Worm (Caenorhabditis elegans): Measurements from ENCODE around the gene F22E5.22.
"Not testable (repeated sequence)": the region's sequence is repeated elsewhere in the genome, so short reads cannot be mapped to it uniquely, and the experiment has no call there.

Gene F22E5.22

DNA sequence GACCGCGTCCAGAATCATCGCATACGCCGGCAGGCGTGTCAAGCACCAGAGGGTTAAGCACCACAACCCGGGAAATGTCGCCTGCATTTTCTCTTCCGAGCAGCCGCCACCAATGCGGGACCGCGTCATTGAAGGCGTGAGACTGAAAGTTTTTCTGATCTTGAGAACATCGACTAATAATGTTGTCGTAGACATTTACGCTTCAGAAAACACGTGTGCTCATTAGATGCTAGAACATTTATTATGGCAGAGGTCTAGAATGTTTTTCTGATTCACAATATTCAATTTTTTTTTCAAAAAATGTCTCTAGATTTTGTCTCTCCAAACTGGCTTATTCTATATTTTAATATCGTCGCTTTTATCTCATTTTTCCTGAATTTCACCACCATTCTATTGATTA is 9.1 kb upstream of the F22E5.22 start, which contains the start of gene sri-47:
Gene sri-47, plus strand, starts transcription at position 301 of the 400 bp plus-strand sequence.
- TF ChIP-seq unc-62 (GFP tag; optimal IDR thresholded peaks at IDR 0.05) (no peak), unc-39 (tag; optimal IDR thresholded peaks at IDR 0.05) (no peak), lin-32 (GFP tag; optimal IDR thresholded peaks at IDR 0.05) (no peak), bed-3 (GFP tag; optimal IDR thresholded peaks at IDR 0.05) (no peak), cnd-1 (tag; optimal IDR thresholded peaks at IDR 0.05) (no peak), ham-2 (GFP tag; optimal IDR thresholded peaks at IDR 0.05) (no peak)

DNA sequence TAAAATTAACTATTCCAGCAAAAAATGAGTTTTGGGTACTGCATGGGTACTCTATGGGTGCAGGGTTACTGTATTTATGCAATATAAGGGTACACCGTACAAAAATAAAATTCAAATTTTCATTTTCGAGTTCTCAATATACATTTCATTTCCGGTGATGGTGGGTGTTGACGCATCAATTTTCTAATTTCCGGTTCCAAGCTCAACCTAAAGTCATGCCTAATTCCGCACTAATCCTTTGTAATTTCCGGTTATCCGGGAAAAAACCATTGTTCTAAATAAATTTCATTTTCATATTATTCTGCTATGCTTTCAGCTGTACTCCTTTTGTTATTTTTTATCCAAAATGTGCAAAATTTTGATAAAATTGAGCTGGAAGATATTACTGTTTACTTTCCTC is 6.3 kb upstream of the F22E5.22 start, which contains the start of gene gcy-21:
Gene gcy-21, plus strand, starts transcription at position 301 of the 400 bp plus-strand sequence.
- TF ChIP-seq snpc-4 (tag; optimal IDR thresholded peaks at IDR 0.05) (no peak), bed-3 (GFP tag; optimal IDR thresholded peaks at IDR 0.05) (no peak), drap-1 (GFP tag; optimal IDR thresholded peaks at IDR 0.05) (no peak), ham-2 (GFP tag; optimal IDR thresholded peaks at IDR 0.05) (no peak), flh-1 (GFP tag; optimal IDR thresholded peaks at IDR 0.05) (no peak), elt-3 (tag; optimal IDR thresholded peaks at IDR 0.05) (no peak), cnd-1 (tag; optimal IDR thresholded peaks at IDR 0.05) (no peak), ceh-39 (tag; optimal IDR thresholded peaks at IDR 0.05) (no peak), pha-4 (tag; optimal IDR thresholded peaks at IDR 0.05) (no peak), zip-8 (tag; optimal IDR thresholded peaks at IDR 0.05) (no peak)

DNA sequence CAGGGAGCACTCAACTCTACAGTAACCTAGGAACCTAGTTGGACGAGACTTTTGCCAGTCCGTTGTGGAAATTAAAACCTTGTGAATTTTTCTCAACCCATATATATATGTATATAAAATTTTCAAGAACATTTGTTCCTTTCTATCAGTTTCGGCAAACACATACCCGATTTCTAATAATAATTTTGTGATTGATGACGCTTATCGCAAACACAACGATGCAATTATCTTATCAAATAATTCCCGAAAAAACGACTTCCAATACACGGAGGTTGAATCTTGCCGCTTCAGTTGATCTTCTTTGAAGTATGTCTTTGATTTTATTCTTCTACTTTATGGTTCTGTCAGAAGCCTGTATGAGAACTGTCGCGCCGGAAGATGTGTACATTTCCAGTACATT is 625 bp upstream of the F22E5.22 start, which contains the start of gene F22E5.2:
Gene F22E5.2, plus strand, starts transcription at position 301 of the 400 bp plus-strand sequence.
- TF ChIP-seq blmp-1 (tag; optimal IDR thresholded peaks at IDR 0.05); mls-2 (tag; optimal IDR thresholded peaks at IDR 0.05); ces-1 (GFP tag; optimal IDR thresholded peaks at IDR 0.05): not testable (repeated sequence)

DNA sequence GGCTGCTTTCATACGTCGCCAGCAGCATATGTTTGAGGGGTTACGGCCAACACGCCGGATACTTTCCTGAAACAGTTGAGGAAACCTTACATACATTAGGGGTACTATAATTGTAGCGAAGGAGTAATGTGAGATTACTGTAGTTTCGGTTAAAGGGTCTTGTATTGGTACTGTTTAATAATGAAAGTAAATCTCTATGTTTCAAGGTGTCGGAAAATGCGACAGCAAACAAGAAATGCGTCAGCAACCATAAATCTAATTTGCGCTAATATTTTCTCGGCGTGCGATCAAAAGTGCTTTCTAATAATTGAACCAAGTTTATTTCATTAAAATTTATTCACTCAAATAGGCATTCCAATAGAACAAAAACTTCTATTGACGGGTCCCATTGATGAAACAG is 6.6 kb downstream of the F22E5.22 start, which contains the start of gene sri-57:
Gene sri-57, minus strand, starts transcription at position 101 of the 400 bp plus-strand sequence.
- TF ChIP-seq unc-120 (tag; optimal IDR thresholded peaks at IDR 0.05; ENCODE audit: poor library complexity, severe bottlenecking); nhr-28 (tag; optimal IDR thresholded peaks at IDR 0.05); snpc-4 (tag; optimal IDR thresholded peaks at IDR 0.05): not testable (repeated sequence)

DNA sequence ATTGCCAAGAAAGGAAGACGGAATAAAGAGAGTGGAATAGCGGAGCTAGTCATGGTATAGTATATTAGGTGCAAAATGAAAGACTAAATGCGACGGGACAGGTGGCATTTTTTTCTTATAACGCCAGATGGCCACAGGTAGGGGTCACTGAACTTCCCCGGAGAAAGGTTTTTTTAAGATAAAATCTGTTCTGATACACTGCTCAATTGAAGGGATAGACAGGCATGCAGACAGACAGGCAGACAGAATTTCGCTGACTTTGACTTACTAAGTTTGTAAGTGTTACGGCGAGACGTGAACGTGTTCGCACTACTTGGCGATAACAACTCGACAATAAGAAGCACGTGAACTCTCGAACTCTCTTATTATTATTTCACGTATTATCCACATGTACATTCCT is 7.8 kb downstream of the F22E5.22 start, which contains the start of the genes F22E5.20 and F22E5.1:
Gene F22E5.20, minus strand, starts transcription at position 101 of the 400 bp plus-strand sequence.
Gene F22E5.1, plus strand, starts transcription at position 242 of the 400 bp plus-strand sequence.
- TF ChIP-seq zip-8 (tag; optimal IDR thresholded peaks at IDR 0.05); snpc-4 (tag; optimal IDR thresholded peaks at IDR 0.05); ceh-43 (GFP tag; optimal IDR thresholded peaks at IDR 0.05): not testable (repeated sequence)

DNA sequence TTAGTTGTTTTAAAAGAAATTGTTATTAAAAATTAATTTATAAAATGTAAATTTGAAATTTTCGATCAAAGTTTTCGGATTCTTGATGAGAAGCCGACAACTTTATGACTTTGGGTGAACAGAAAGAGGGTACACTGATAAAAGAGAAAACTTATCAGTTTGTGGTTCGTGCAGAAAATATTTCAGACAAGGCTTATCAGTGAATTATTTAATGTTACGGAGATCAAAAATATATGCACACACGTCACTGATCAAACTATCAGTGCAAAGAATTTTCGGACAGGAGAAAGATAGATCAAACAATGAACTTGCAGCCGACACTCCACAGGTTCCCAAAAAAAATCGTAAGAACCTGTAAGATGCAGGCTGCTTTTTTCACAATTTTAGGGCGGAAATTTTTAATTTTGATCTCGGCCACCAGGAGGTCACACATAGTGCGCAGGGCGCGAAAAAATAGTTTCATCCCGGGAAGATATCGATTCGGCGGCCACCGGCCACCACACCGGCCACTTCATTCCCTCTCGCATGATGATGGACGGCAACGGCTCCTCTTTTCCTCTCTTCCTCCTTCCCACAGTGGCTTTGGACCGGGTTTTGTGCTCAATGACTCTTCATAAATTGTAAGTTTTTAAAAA is 11.9 kb downstream of the F22E5.22 start, which contains the start of gene F22E5.17:
Gene F22E5.17, plus strand, starts transcription at position 508 of the 635 bp plus-strand sequence.
- TF ChIP-seq blmp-1 (tag; optimal IDR thresholded peaks at IDR 0.05) (no peak), ceh-83 (GFP tag; optimal IDR thresholded peaks at IDR 0.05) (no peak), unc-120 (tag; optimal IDR thresholded peaks at IDR 0.05; ENCODE audit: poor library complexity, severe bottlenecking) (no peak), elt-1 (tag; optimal IDR thresholded peaks at IDR 0.05; ENCODE audit: borderline replicate concordance, insufficient read depth) (no peak), nhr-237 (tag; optimal IDR thresholded peaks at IDR 0.05) (no peak)

DNA sequence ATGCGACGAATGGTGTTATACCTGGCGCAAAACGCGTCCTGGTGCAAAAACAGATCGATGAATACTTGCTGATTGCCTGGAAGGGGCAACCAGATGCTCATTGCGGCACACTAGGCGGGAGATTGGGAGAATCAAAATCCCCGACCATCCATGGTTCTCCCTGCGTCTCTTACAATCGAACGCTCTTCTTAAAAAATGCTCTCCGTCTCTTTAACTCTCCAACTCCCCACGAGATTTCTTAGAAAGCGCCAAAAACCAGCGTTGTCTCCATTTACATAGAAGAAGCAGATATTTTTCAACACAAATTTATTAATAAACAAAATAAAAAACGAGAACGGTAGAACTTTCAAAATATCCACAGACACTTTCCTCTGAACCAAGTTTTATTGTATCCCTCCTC is 15.4 kb downstream of the F22E5.22 start, which contains the start of gene F34D6.1:
Gene F34D6.1, minus strand, starts transcription at position 101 of the 400 bp plus-strand sequence.
- no peak for TF ChIP-seq nhr-28 (tag; optimal IDR thresholded peaks at IDR 0.05)
- no peak for TF ChIP-seq lin-32 (GFP tag; optimal IDR thresholded peaks at IDR 0.05)
- no peak for TF ChIP-seq tbx-8 (GFP tag; optimal IDR thresholded peaks at IDR 0.05)

DNA sequence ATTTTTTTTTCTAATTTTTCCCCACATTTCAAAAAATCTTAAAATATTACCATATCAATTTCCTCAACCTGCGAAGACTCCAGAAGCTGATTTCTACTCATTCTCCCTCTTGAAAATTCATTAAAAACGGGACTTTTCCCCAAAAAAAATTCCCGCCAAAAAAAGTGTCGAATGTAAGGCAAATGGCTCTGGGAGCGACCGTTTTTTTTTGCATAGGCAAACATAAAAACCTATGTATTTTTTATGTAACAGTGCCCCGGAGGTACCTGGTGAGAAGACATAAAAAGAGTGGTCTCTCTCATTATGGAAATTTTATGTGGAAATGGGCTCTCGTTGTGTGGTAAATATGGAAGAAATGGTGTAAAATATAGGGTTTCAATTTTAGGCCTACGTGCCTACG is 18.5 kb downstream of the F22E5.22 start, which contains the start of gene ceh-87:
Gene ceh-87, minus strand, starts transcription at position 101 of the 400 bp plus-strand sequence.
- TF ChIP-seq zip-8 (tag; optimal IDR thresholded peaks at IDR 0.05) (no peak), nhr-237 (tag; optimal IDR thresholded peaks at IDR 0.05) (no peak), mab-5 (tag; optimal IDR thresholded peaks at IDR 0.05) (no peak), nhr-12 (tag; optimal IDR thresholded peaks at IDR 0.05) (no peak), ceh-43 (GFP tag; optimal IDR thresholded peaks at IDR 0.05) (no peak), hlh-1 (tag; optimal IDR thresholded peaks at IDR 0.05) (no peak), mep-1 (tag; optimal IDR thresholded peaks at IDR 0.05) (no peak), ceh-39 (tag; optimal IDR thresholded peaks at IDR 0.05) (no peak), unc-62 (GFP tag; optimal IDR thresholded peaks at IDR 0.05) (no peak), lin-13 (tag; optimal IDR thresholded peaks at IDR 0.05) (no peak), unc-39 (tag; optimal IDR thresholded peaks at IDR 0.05) (no peak), mls-2 (tag; optimal IDR thresholded peaks at IDR 0.05) (no peak), flh-1 (GFP tag; optimal IDR thresholded peaks at IDR 0.05) (no peak), unc-120 (tag; optimal IDR thresholded peaks at IDR 0.05; ENCODE audit: poor library complexity, severe bottlenecking) (no peak), ham-2 (GFP tag; optimal IDR thresholded peaks at IDR 0.05) (no peak), tbx-8 (GFP tag; optimal IDR thresholded peaks at IDR 0.05) (no peak), nhr-28 (tag; optimal IDR thresholded peaks at IDR 0.05) (no peak), elt-1 (tag; optimal IDR thresholded peaks at IDR 0.05; ENCODE audit: borderline replicate concordance, insufficient read depth) (no peak), ceh-83 (GFP tag; optimal IDR thresholded peaks at IDR 0.05) (no peak), M03D4.4 (tag; optimal IDR thresholded peaks at IDR 0.05) (no peak)

All from whole organism, mixed stage, embryonic.